Worm (Caenorhabditis elegans) whole organism, late embryonic: ENCODE results near the gene lgc-19.
A peak's percentile ranks its signal among the peaks of the same experiment; 100 is the strongest.

ENCODE experiments used
- C08G9.2 ChIP-seq: sonication (generic microtip); optimal IDR thresholded peaks from 2 replicates; lab custom pipeline; 2016; ENCODE audit warnings: mild to moderate bottlenecking, missing genetic modification characterization, moderate library complexity, missing compliant biosample characterization
- C38D4.7 ChIP-seq: fragments of 200-800 bp; sonication (Bioruptor generic); optimal IDR thresholded peaks from 2 replicates; lab custom pipeline; 2018; ENCODE audit warnings: mild to moderate bottlenecking, missing genetic modification characterization, moderate library complexity, missing compliant biosample characterization
- F13H6.1 ChIP-seq: sonication (generic microtip); optimal IDR thresholded peaks from 2 replicates; lab custom pipeline; 2016; ENCODE audit warnings: missing genetic modification characterization, missing compliant biosample characterization
- ahr-1 ChIP-seq: sonication (generic microtip); optimal IDR thresholded peaks from 2 replicates; lab custom pipeline; 2016; ENCODE audit warnings: missing genetic modification characterization, missing compliant biosample characterization
- ceh-18 ChIP-seq: sonication (generic microtip); optimal IDR thresholded peaks from 2 replicates; lab custom pipeline; 2016; ENCODE audit warnings: missing genetic modification characterization, missing compliant biosample characterization
- ceh-19 ChIP-seq: fragments of 200-800 bp; sonication (Bioruptor generic); optimal IDR thresholded peaks from 2 replicates; lab custom pipeline; 2018; ENCODE audit warnings: mild to moderate bottlenecking, missing genetic modification characterization, missing compliant biosample characterization
- ceh-22 ChIP-seq: sonication (generic microtip); optimal IDR thresholded peaks from 2 replicates; lab custom pipeline; 2017; ENCODE audit warnings: missing biosample characterization, missing genetic modification characterization
- ceh-24 ChIP-seq: sonication (generic microtip); optimal IDR thresholded peaks from 2 replicates; lab custom pipeline; 2016; ENCODE audit warnings: mild to moderate bottlenecking, missing genetic modification characterization, missing compliant biosample characterization
- ceh-31 ChIP-seq: sonication (generic microtip); optimal IDR thresholded peaks from 2 replicates; lab custom pipeline; 2016; ENCODE audit warnings: missing genetic modification characterization, missing compliant biosample characterization
- ceh-34 ChIP-seq: sonication (generic microtip); optimal IDR thresholded peaks from 2 replicates; lab custom pipeline; 2016; ENCODE audit warnings: mild to moderate bottlenecking, missing genetic modification characterization, missing compliant biosample characterization
- ceh-6 ChIP-seq: fragments of 200-800 bp; sonication (Bioruptor generic); optimal IDR thresholded peaks from 2 replicates; lab custom pipeline; 2018; ENCODE audit warnings: mild to moderate bottlenecking, missing genetic modification characterization, missing compliant biosample characterization
- dmd-4 ChIP-seq: sonication (generic microtip); optimal IDR thresholded peaks from 2 replicates; lab custom pipeline; 2016; ENCODE audit warnings: borderline replicate concordance, missing genetic modification characterization, missing compliant biosample characterization
- dve-1 ChIP-seq: sonication (generic microtip); optimal IDR thresholded peaks from 2 replicates; lab custom pipeline; 2017; ENCODE audit warnings: antibody characterized with exemption, mild to moderate bottlenecking, missing genetic modification characterization, missing compliant biosample characterization
- eyg-1 ChIP-seq: sonication (generic microtip); optimal IDR thresholded peaks from 2 replicates; lab custom pipeline; 2016; ENCODE audit warnings: missing genotype, missing genetic modification characterization, missing compliant biosample characterization
- fax-1 ChIP-seq: sonication (generic microtip); optimal IDR thresholded peaks from 2 replicates; lab custom pipeline; 2016; ENCODE audit warnings: missing genotype, missing genetic modification characterization, missing compliant biosample characterization
- fkh-10 ChIP-seq: fragments of 150-350 bp; optimal IDR thresholded peaks from 2 replicates; lab custom pipeline; 2014; ENCODE audit warnings: missing biosample characterization, missing genetic modification reagents, missing genetic modification characterization
- hlh-6 ChIP-seq: sonication (generic microtip); optimal IDR thresholded peaks from 2 replicates; lab custom pipeline; 2016; ENCODE audit warnings: missing genotype, missing genetic modification characterization, missing compliant biosample characterization
- hlh-8 ChIP-seq: sonication (generic microtip); optimal IDR thresholded peaks from 2 replicates; lab custom pipeline; 2016; ENCODE audit warnings: missing genotype, missing genetic modification characterization, missing compliant biosample characterization
- lim-6 ChIP-seq: sonication (generic microtip); optimal IDR thresholded peaks from 2 replicates; lab custom pipeline; 2016; ENCODE audit warnings: missing genetic modification characterization, missing compliant biosample characterization
- lin-11 ChIP-seq: fragments of 200-800 bp; sonication (Bioruptor generic); optimal IDR thresholded peaks from 2 replicates; lab custom pipeline; 2018; ENCODE audit warnings: mild to moderate bottlenecking, missing genetic modification characterization, missing compliant biosample characterization
- mec-3 ChIP-seq: sonication (generic microtip); optimal IDR thresholded peaks from 2 replicates; lab custom pipeline; 2016; ENCODE audit warnings: borderline replicate concordance, missing genetic modification characterization, missing compliant biosample characterization
- nhr-232 ChIP-seq: sonication (generic microtip); optimal IDR thresholded peaks from 2 replicates; lab custom pipeline; 2016; ENCODE audit warnings: missing genetic modification characterization, missing compliant biosample characterization
- npax-4 ChIP-seq: sonication (generic microtip); optimal IDR thresholded peaks from 2 replicates; lab custom pipeline; 2016; ENCODE audit warnings: missing genetic modification characterization, missing compliant biosample characterization
- pax-1 ChIP-seq: fragments of 150-350 bp; optimal IDR thresholded peaks from 2 replicates; lab custom pipeline; 2014; ENCODE audit warnings: missing biosample characterization, missing genetic modification characterization
- pha-2 ChIP-seq: sonication (generic microtip); optimal IDR thresholded peaks from 2 replicates; lab custom pipeline; 2017; ENCODE audit warnings: mild to moderate bottlenecking, missing genetic modification characterization, missing compliant biosample characterization
- pha-4 ChIP-seq: fragments of 150-350 bp; optimal IDR thresholded peaks from 2 replicates; lab custom pipeline; 2018; ENCODE audit warnings: missing biosample characterization, missing genetic modification reagents, missing genetic modification characterization
- pqm-1 ChIP-seq: sonication (generic microtip); optimal IDR thresholded peaks from 2 replicates; lab custom pipeline; 2016; ENCODE audit warnings: missing genetic modification characterization, missing compliant biosample characterization
- ref-2 ChIP-seq: sonication (generic microtip); optimal IDR thresholded peaks from 2 replicates; lab custom pipeline; 2016; ENCODE audit warnings: missing genetic modification characterization, missing compliant biosample characterization
- rnt-1 ChIP-seq: sonication (generic microtip); optimal IDR thresholded peaks from 2 replicates; lab custom pipeline; 2016; ENCODE audit warnings: missing genetic modification characterization, missing compliant biosample characterization
- sdc-2 ChIP-seq: sonication (generic microtip); optimal IDR thresholded peaks from 2 replicates; lab custom pipeline; 2016; ENCODE audit warnings: missing genotype, missing genetic modification characterization, missing compliant biosample characterization
- sox-2 ChIP-seq: fragments of 200-800 bp; sonication (Bioruptor generic); IDR thresholded peaks from 2 replicates; pipeline ENCODE4 v1.3.6; 2022; ENCODE audit warnings: missing genetic modification reagents, missing genetic modification characterization, missing compliant biosample characterization
- sox-4 ChIP-seq: sonication (generic microtip); optimal IDR thresholded peaks from 2 replicates; lab custom pipeline; 2017; ENCODE audit warnings: mild to moderate bottlenecking, missing genetic modification characterization, inconsistent platforms, missing compliant biosample characterization
- syd-9 ChIP-seq: sonication (generic microtip); optimal IDR thresholded peaks from 2 replicates; lab custom pipeline; 2016; ENCODE audit warnings: mild to moderate bottlenecking, missing genetic modification characterization, moderate library complexity, missing compliant biosample characterization
- ttx-3 ChIP-seq: sonication (generic microtip); optimal IDR thresholded peaks from 2 replicates; lab custom pipeline; 2016; ENCODE audit warnings: missing genetic modification reagents, missing genetic modification characterization, missing compliant biosample characterization
- unc-42 ChIP-seq: sonication (generic microtip); optimal IDR thresholded peaks from 2 replicates; lab custom pipeline; 2016; ENCODE audit warnings: missing genotype, missing genetic modification characterization, missing compliant biosample characterization
- unc-55 ChIP-seq: sonication (generic microtip); optimal IDR thresholded peaks from 2 replicates; lab custom pipeline; 2017; ENCODE audit warnings: missing biosample characterization, missing genetic modification reagents, missing genetic modification characterization
- zip-5 ChIP-seq: sonication (generic microtip); optimal IDR thresholded peaks from 2 replicates; lab custom pipeline; 2016; ENCODE audit warnings: missing genetic modification characterization, missing compliant biosample characterization
- ztf-16 ChIP-seq: sonication (generic microtip); optimal IDR thresholded peaks from 2 replicates; lab custom pipeline; 2017; ENCODE audit warnings: missing genetic modification characterization, missing compliant biosample characterization

Gene lgc-19

ce11 chrIV:15946507-15946906 lies 16.0 kb downstream of the lgc-19 start, which contains the start of gene skr-10:
TSS of gene skr-10 (plus strand) at chrIV:15946807.
- TF ChIP-seq ahr-1 (tag; lab: Kevin White, UChicago) (no peak), ceh-31 (tag; lab: Kevin White, UChicago) (no peak), ceh-24 (tag; lab: Kevin White, UChicago) (no peak), F13H6.1 (tag; lab: Kevin White, UChicago) (no peak), ztf-16 (tag; lab: Kevin White, UChicago) (no peak), dve-1 (tag; lab: Kevin White, UChicago) (no peak), sox-2 (GFP tag; lab: Robert Waterston, UW) (no peak), pax-1 (tag; lab: Kevin White, UChicago) (no peak), unc-55 (GFP tag; lab: Kevin White, UChicago) (no peak), nhr-232 (tag; lab: Kevin White, UChicago) (no peak), zip-5 (no peak), hlh-8 (tag; lab: Kevin White, UChicago) (no peak), ceh-34 (tag; lab: Kevin White, UChicago) (no peak), unc-42 (tag; lab: Kevin White, UChicago) (no peak), lim-6 (tag; lab: Kevin White, UChicago) (no peak), syd-9 (tag; lab: Kevin White, UChicago) (no peak), C38D4.7 (no peak), eyg-1 (tag; lab: Kevin White, UChicago) (no peak), fax-1 (no peak), mec-3 (no peak)
- TF ChIP-seq, all 69 proteins: peak for 0

DNA sequence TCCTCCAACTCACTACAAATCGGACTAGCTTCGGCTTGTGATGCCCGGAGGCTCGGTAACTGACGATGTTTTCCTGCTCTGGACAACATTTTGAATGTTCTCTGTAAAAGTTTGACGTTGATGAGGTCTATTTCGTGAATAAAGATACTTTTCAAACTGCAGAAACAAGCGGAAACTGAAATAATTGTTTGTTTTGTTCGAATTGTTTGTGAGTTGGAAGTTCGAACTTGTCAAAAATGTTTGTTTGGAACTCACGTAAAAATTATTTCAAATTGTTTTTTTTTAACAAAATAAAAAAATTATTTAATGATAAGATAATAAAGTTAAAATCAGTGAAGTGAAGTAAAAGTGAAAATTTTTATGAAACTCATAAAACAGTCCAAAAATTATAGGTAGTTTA lies 21.1 kb downstream of the lgc-19 start, which contains the start of gene Y105C5B.11:
Gene Y105C5B.11, minus strand, starts transcription at position 101 of the 400 bp plus-strand sequence.
- TF ChIP-seq rnt-1 (tag; lab: Kevin White, UChicago) (no peak), ceh-22 (tag; lab: Kevin White, UChicago) (no peak), hlh-6 (tag; lab: Kevin White, UChicago) (no peak), eyg-1 (tag; lab: Kevin White, UChicago) (no peak), lin-11 (no peak), ahr-1 (tag; lab: Kevin White, UChicago) (no peak), sox-4 (tag; lab: Kevin White, UChicago) (no peak), pha-4 (tag; lab: Kevin White, UChicago) (no peak), mec-3 (no peak), ref-2 (tag; lab: Kevin White, UChicago) (no peak)

DNA sequence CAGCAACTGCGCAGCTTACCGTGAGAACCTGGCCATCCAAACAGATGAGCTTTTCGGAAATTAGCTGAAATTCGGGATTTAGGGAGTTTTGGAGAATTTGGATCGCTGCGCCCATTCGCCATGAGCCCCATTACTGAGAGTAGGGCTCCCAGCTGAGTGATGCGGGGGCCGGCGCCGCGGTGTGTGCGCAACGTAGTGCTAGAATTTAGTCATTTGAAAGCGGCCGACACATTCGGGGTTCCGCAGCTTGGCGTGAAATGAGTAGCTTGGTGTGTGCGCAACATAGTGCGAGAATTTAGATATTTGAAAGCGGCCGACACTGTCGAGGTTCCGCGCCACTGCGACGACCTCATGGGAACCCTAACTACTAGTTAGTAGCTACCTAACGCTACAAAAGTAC lies 21.7 kb downstream of the lgc-19 start:
- TF ChIP-seq ceh-18: no peak
- TF ChIP-seq, all 69 proteins: peak for 0

- TF ChIP-seq eyg-1 (tag; lab: Kevin White, UChicago) (no peak), sdc-2 (peak; percentile 35), rnt-1 (tag; lab: Kevin White, UChicago) (no peak), C08G9.2 (tag; lab: Kevin White, UChicago) (peak; percentile 16), ttx-3 (tag; lab: Kevin White, UChicago) (no peak), F13H6.1 (tag; lab: Kevin White, UChicago) (no peak), hlh-6 (tag; lab: Kevin White, UChicago) (peak; percentile 23), fkh-10 (no peak), pqm-1 (tag; lab: Kevin White, UChicago) (no peak), nhr-232 (tag; lab: Kevin White, UChicago) (no peak), pha-2 (no peak), ceh-19 (GFP tag; lab: Kevin White, UChicago) (no peak), npax-4 (tag; lab: Kevin White, UChicago) (no peak), C38D4.7 (no peak), ceh-6 (GFP tag; lab: Kevin White, UChicago) (no peak), syd-9 (tag; lab: Kevin White, UChicago) (no peak), mec-3 (no peak), dmd-4 (no peak)
Observed at ce11 chrIV:15938471-15938870, 24.0 kb downstream of the lgc-19 start.
